Fruit fly (Drosophila melanogaster): ENCODE measurements around the gene vret.

vret gene

DNA sequence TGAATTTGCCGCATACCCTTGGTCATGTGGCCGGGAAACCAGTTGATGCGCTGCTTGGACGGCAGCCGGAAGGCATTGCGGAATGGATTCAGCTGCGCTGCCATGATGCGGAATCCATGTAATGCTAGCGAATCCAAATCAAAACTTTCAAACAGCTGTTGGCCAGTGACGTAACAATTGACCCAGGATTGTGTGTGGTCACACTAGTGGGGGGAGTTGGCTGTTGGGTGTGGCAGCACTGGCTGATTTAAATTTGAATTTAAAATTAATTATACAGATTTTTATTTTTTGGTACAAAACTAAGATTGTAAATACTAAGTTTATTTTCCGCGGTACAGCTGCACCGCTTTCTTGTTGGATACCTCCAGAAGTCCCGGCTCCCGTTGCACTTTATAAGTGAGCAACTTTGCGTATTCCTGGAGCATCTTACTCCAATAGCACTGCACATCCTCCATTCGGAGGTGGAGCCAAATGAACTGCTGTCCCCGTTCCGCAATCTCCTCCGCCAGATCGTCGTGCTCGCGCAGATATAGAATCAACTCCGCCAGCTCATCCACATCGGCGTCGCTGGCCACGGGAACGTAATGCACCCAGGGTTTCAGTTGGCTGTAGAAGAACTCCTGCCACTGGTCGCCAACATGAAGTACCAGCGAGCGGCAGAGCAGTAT is 2.2 kb upstream of the vret start, which contains the start of gene CG17141 (continued):
- no peak for TF ChIP-seq CG4404 (GFP tag; IDR thresholded peaks at IDR 0.05)
- TF ChIP-seq CG10209 (GFP tag; optimal IDR thresholded peaks at IDR 0.05), result no peak
- no peak for TF ChIP-seq Ravus (GFP tag; IDR thresholded peaks at IDR 0.05)
- TF ChIP-seq CG30020 (tag; optimal IDR thresholded peaks at IDR 0.05), result no peak
- TF ChIP-seq Lhr (GFP tag; optimal IDR thresholded peaks at IDR 0.05), result no peak
- no peak for TF ChIP-seq CG9817 (tag; optimal IDR thresholded peaks at IDR 0.05)
- TF ChIP-seq CG30431 (GFP tag; optimal IDR thresholded peaks at IDR 0.05), result no peak
- no peak for TF ChIP-seq vfl (GFP tag; optimal IDR thresholded peaks at IDR 0.05)
- TF ChIP-seq ssp (GFP tag; IDR thresholded peaks at IDR 0.05), result no peak
- TF ChIP-seq CG7271 (tag; optimal IDR thresholded peaks at IDR 0.05), result no peak
- no peak for TF ChIP-seq tio (GFP tag; optimal IDR thresholded peaks at IDR 0.05)
- no peak for TF ChIP-seq zen2 (GFP tag; IDR thresholded peaks at IDR 0.05; ENCODE audit: partially characterized antibody)
- TF ChIP-seq CG42726 (GFP tag; IDR thresholded peaks at IDR 0.05; ENCODE audit: partially characterized antibody), result no peak
- TF ChIP-seq CG8290 (GFP tag; optimal IDR thresholded peaks at IDR 0.05), result no peak
- no peak for TF ChIP-seq CG8290 (tag; optimal IDR thresholded peaks at IDR 0.05)
- no peak for TF ChIP-seq gro (GFP tag; optimal IDR thresholded peaks at IDR 0.05)
- TF ChIP-seq CG1603 (tag; optimal IDR thresholded peaks at IDR 0.05), result peak; percentile 57
- peak; percentile 67 for TF ChIP-seq YL-1 (GFP tag; optimal IDR thresholded peaks at IDR 0.05)
- no peak for TF ChIP-seq gcm (GFP tag; optimal IDR thresholded peaks at IDR 0.05)
- TF ChIP-seq CG17829 (tag; optimal IDR thresholded peaks at IDR 0.05), result peak; percentile 6
- no peak for TF ChIP-seq org-1 (GFP tag; optimal IDR thresholded peaks at IDR 0.05)
- TF ChIP-seq CG10543 (GFP tag; optimal IDR thresholded peaks at IDR 0.05), result no peak
- no peak for TF ChIP-seq disco-r (GFP tag; optimal IDR thresholded peaks at IDR 0.05)
- no peak for TF ChIP-seq Spps (tag; optimal IDR thresholded peaks at IDR 0.05)
- no peak for TF ChIP-seq cad (GFP tag; optimal IDR thresholded peaks at IDR 0.05)
- TF ChIP-seq crol (GFP tag; IDR thresholded peaks at IDR 0.05), result no peak
- TF ChIP-seq fru (optimal IDR thresholded peaks at IDR 0.05), result no peak
- TF ChIP-seq CG2116 (GFP tag; optimal IDR thresholded peaks at IDR 0.05), result peak; percentile 32
- TF ChIP-seq CG2202 (tag; optimal IDR thresholded peaks at IDR 0.05), result no peak
- no peak for TF ChIP-seq grau (tag; optimal IDR thresholded peaks at IDR 0.05)
- no peak for TF ChIP-seq Hsf (GFP tag; optimal IDR thresholded peaks at IDR 0.05)
- no peak for TF ChIP-seq z (GFP tag; IDR thresholded peaks at IDR 0.05)
- no peak for TF ChIP-seq lab (GFP tag; optimal IDR thresholded peaks at IDR 0.05)
- no peak for TF ChIP-seq unpg (GFP tag; optimal IDR thresholded peaks at IDR 0.05)
- no peak for TF ChIP-seq CG12391 (tag; optimal IDR thresholded peaks at IDR 0.05)
- TF ChIP-seq tx (GFP tag; optimal IDR thresholded peaks at IDR 0.05), result no peak
- no peak for TF ChIP-seq CG11696 (GFP tag; IDR thresholded peaks at IDR 0.05)
- no peak for TF ChIP-seq Vsx1 (GFP tag; optimal IDR thresholded peaks at IDR 0.05)
- TF ChIP-seq CG31224 (GFP tag; IDR thresholded peaks at IDR 0.05), result no peak
- no peak for TF ChIP-seq CG10321 (GFP tag; IDR thresholded peaks at IDR 0.05)
- TF ChIP-seq CG10274 (GFP tag; optimal IDR thresholded peaks at IDR 0.05), result no peak
- no peak for TF ChIP-seq CoRest (tag; optimal IDR thresholded peaks at IDR 0.05)
- no peak for TF ChIP-seq CTCF (GFP tag; optimal IDR thresholded peaks at IDR 0.05)
- no peak for TF ChIP-seq Dfd (GFP tag; optimal IDR thresholded peaks at IDR 0.05)
- no peak for TF ChIP-seq en (GFP tag; optimal IDR thresholded peaks at IDR 0.05)
- TF ChIP-seq CG2678 (tag; optimal IDR thresholded peaks at IDR 0.05), result no peak
- TF ChIP-seq ara (GFP tag; IDR thresholded peaks at IDR 0.05), result no peak
- TF ChIP-seq sug (tag; optimal IDR thresholded peaks at IDR 0.05), result no peak
- TF ChIP-seq CG18262 (tag; optimal IDR thresholded peaks at IDR 0.05), result no peak
- TF ChIP-seq cwo (GFP tag; optimal IDR thresholded peaks at IDR 0.05), result no peak
- no peak for TF ChIP-seq CG4360 (GFP tag; IDR thresholded peaks at IDR 0.05)
- no peak for TF ChIP-seq CG16779 (GFP tag; IDR thresholded peaks at IDR 0.05)

All from whole organism, embryonic.